Worm (Caenorhabditis elegans) whole organism, young adult: ENCODE measurements around the gene taf-2.

Experiments
- chd-7 ChIP-seq: sonication (generic microtip); optimal IDR thresholded peaks from 2 replicates; lab custom pipeline; 2016; ENCODE audit warnings: mild to moderate bottlenecking, missing genetic modification characterization, moderate library complexity, missing compliant biosample characterization
- ets-4 ChIP-seq: fragments of 200-800 bp; sonication (Bioruptor generic); optimal IDR thresholded peaks from 2 replicates; lab custom pipeline; 2018; ENCODE audit warnings: mild to moderate bottlenecking, missing genetic modification characterization, missing compliant biosample characterization
- fkh-3 ChIP-seq: sonication (generic microtip); optimal IDR thresholded peaks from 2 replicates; lab custom pipeline; 2016; ENCODE audit warnings: mild to moderate bottlenecking, missing genetic modification characterization, missing compliant biosample characterization
- snpc-4 ChIP-seq, 5 experiments: fragments of 150-350 bp in 1 of 5; sonication (generic microtip) in 4 of 5; optimal IDR thresholded peaks; 2 replicates each; lab custom pipeline; 2014 to 2018; ENCODE audit warnings: missing genetic modification characterization in 5 of 5, missing biosample characterization in 3 of 5, antibody characterized with exemption in 2 of 5, mild to moderate bottlenecking in 2 of 5, missing compliant biosample characterization in 2 of 5, missing genotype in 2 of 5, moderate library complexity in 2 of 5, missing genetic modification reagents in 1 of 5
- tbp1 ChIP-seq: fragments of 200-800 bp; sonication (Bioruptor generic); optimal IDR thresholded peaks from 2 replicates; lab custom pipeline; 2018; ENCODE audit warnings: mild to moderate bottlenecking, missing genetic modification characterization, missing compliant biosample characterization
- tlf-1 ChIP-seq: fragments of 200-800 bp; sonication (Bioruptor generic); optimal IDR thresholded peaks from 2 replicates; lab custom pipeline; 2018; ENCODE audit warnings: mild to moderate bottlenecking, missing genetic modification characterization, missing compliant biosample characterization
- unc-62 ChIP-seq: fragments of 150-350 bp; optimal IDR thresholded peaks from 2 replicates; lab custom pipeline; 2014; ENCODE audit warnings: missing biosample characterization, missing genetic modification reagents, missing genetic modification characterization

- TF ChIP-seq unc-62 (GFP tag; lab: Kevin White, UChicago) (no peak), tlf-1 (GFP tag; lab: Kevin White, UChicago) (no peak), snpc-4 (GFP tag; optimal IDR thresholded peaks at IDR 0.05; lab: Kevin White, UChicago) (no peak), snpc-4 (tag; optimal IDR thresholded peaks at IDR 0.05; lab: Kevin White, UChicago) (no peak), fkh-3 (tag; lab: Kevin White, UChicago) (no peak), ets-4 (GFP tag; lab: Kevin White, UChicago) (no peak), chd-7 (no peak), tbp1 (GFP tag; lab: Kevin White, UChicago) (no peak)
Observed at ce11 chrIV:3626447-3626846, 33.0 kb upstream of the taf-2 start.
